Worm (Caenorhabditis elegans): ENCODE data around the gene hpo-38.

The hpo-38 gene

DNA sequence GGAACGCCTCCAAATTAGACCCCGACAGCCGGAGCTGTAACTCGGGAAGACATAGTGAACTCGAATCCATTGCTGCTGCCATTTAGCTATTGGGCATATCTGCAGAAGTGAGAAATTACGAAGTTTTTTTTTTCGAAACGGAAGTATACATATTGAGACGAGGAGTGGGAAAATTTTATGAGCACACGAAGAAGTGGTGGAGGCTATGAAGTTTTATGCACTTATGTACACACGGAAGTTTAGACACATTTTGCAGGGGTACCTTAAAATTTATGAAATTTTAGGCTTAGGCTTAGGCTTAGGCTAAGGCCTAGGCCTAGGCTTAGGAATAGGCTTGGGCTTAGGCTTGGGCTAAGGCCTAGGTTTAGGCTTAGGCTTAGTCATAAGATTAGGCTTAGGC lies 23.2 kb upstream of the hpo-38 start, which contains the start of gene W10C4.1:
TSS of gene W10C4.1 (minus strand) at position 101 of the 400 bp plus-strand sequence.
- TF ChIP-seq pha-4 (GFP tag; IDR thresholded peaks at IDR 0.05) (no peak), pha-4 (tag; optimal IDR thresholded peaks at IDR 0.05) (no peak), attf-4 (tag; optimal IDR thresholded peaks at IDR 0.05) (no peak), nhr-25 (tag; optimal IDR thresholded peaks at IDR 0.05; ENCODE audit: borderline replicate concordance, insufficient read depth) (no peak), skn-1 (tag; optimal IDR thresholded peaks at IDR 0.05) (no peak), aha-1 (tag) (no peak), ztf-7 (tag; optimal IDR thresholded peaks at IDR 0.05) (no peak), nhr-42 (GFP tag; IDR thresholded peaks at IDR 0.05) (no peak), php-3 (GFP tag; IDR thresholded peaks at IDR 0.05) (no peak), zag-1 (tag; optimal IDR thresholded peaks at IDR 0.05) (no peak), hif-1 (tag; optimal IDR thresholded peaks at IDR 0.05) (no peak), ceh-62 (tag; optimal IDR thresholded peaks at IDR 0.05) (no peak), aly-2 (tag; optimal IDR thresholded peaks at IDR 0.05) (no peak), ceh-32 (tag; optimal IDR thresholded peaks at IDR 0.05; ENCODE audit: poor library complexity) (no peak), snpc-4 (tag; optimal IDR thresholded peaks at IDR 0.05) (no peak), zip-11 (GFP tag; IDR thresholded peaks at IDR 0.05) (no peak), daf-12 (tag; optimal IDR thresholded peaks at IDR 0.05) (no peak), nhr-28 (tag; optimal IDR thresholded peaks at IDR 0.05) (no peak), dmd-8 (GFP tag; IDR thresholded peaks at IDR 0.05) (no peak), saeg-2 (GFP tag; IDR thresholded peaks at IDR 0.05) (no peak), F37D6.2 (tag; optimal IDR thresholded peaks at IDR 0.05) (no peak)

DNA sequence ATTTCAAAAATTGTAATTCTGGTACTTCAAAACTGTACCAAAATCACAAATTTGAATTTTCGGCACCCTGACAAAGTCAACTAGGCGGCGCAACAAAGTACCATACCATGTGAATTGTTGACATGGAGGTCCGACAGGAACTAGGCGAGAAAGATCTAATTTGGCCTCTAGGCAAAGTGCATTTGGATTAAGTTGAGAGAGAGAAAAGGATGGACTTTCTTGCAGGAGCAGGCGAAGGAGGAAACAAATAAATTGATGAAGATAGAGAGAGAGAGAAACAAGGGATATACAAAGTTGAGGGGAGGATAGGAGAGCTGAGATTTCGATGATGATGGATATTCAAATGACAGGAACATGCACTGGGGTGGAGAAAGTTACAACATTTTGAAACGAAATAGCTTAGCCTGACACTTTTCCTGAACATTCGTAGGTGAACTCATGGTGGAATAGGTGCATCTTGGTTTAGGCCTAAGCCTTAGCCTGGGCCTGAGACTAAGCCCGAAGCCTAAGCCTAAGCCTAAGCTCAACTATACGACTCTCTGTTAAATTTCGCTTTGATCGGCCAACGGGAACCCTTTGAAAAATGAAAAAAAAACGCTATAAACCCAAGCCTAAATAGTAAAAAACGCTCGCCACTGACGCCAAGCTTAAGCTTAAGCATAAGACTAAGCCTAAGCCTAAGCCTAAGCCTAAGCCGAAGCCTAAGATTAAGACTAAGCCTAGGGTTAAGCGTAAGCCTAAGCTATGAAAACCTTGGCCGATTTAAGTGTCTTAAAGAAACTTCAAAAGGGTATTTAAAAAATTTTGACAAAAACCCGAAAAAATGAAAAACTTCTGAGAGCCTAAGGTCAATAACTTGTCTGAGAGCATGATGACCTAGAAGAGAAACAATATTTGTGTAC lies 21.2 kb upstream of the hpo-38 start:
- no peak for TF ChIP-seq cey-2 (tag; optimal IDR thresholded peaks at IDR 0.05; ENCODE audit: borderline replicate concordance, insufficient read depth)
- peak; percentile 94 for TF ChIP-seq aha-1 (tag)

DNA sequence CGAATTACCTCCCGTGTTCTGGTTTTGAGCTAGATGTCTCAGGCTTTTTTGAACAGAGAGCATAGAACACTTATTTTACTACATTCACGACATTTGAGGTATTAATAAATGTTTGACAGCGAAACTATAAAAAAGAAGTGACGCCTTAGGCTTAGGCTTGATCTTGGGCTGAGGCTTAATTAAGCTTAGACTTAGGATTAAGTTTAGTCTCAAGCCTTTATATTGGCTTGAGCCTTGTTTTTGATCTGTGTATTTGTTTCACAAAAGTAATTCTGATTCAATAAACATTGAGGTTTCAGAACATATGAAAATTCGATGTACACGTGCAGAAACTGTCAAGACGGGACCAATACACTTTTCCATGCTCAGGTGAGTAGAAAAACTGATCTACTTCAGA lies 20.5 kb upstream of the hpo-38 start, which contains the start of gene klp-20:
TSS of gene klp-20 (plus strand) at position 298 of the 397 bp plus-strand sequence.
- no peak for TF ChIP-seq D1046.2 (GFP tag; IDR thresholded peaks at IDR 0.05)
- TF ChIP-seq nhr-6 (tag; optimal IDR thresholded peaks at IDR 0.05), result no peak
- TF ChIP-seq hif-1 (tag; optimal IDR thresholded peaks at IDR 0.05), result no peak
- TF ChIP-seq egl-43 (GFP tag; IDR thresholded peaks at IDR 0.05), result no peak
- TF ChIP-seq lin-15B (tag; optimal IDR thresholded peaks at IDR 0.05), result no peak
- no peak for TF ChIP-seq mep-1 (tag; optimal IDR thresholded peaks at IDR 0.05)
- TF ChIP-seq set-16 (GFP tag; IDR thresholded peaks at IDR 0.05), result no peak
- TF ChIP-seq madf-9 (GFP tag; conservative IDR thresholded peaks at IDR 0.05), result no peak
- TF ChIP-seq ctbp-1 (GFP tag; IDR thresholded peaks at IDR 0.05), result no peak
- TF ChIP-seq mes-2 (tag; optimal IDR thresholded peaks at IDR 0.05; ENCODE audit: poor library complexity, severe bottlenecking), result no peak
- TF ChIP-seq dmd-8 (GFP tag; IDR thresholded peaks at IDR 0.05), result no peak
- TF ChIP-seq lin-13 (GFP tag; optimal IDR thresholded peaks at IDR 0.05), result no peak
- no peak for TF ChIP-seq egl-27 (tag; optimal IDR thresholded peaks at IDR 0.05)
- no peak for TF ChIP-seq nhr-237 (tag; optimal IDR thresholded peaks at IDR 0.05)
- TF ChIP-seq lin-39 (tag; optimal IDR thresholded peaks at IDR 0.05), result no peak
- no peak for TF ChIP-seq snpc-1.2 (GFP tag; IDR thresholded peaks at IDR 0.05)
- no peak for TF ChIP-seq daf-8 (GFP tag; IDR thresholded peaks at IDR 0.05)

Data from whole organism, L4 larva.